Worm (Caenorhabditis elegans) whole organism, young adult: ENCODE measurements around the gene Y41D4A.4.
A peak's percentile ranks its signal among the peaks of the same experiment; 100 is the strongest.

Experiments used
- B0019.2 ChIP-seq: fragments of 200-800 bp; sonication (Bioruptor generic); conservative IDR thresholded peaks from 2 replicates; pipeline ENCODE4 v1.3.6; 2022; ENCODE audit warnings: missing genetic modification reagents, missing genetic modification characterization, missing compliant biosample characterization
- B0035.1 ChIP-seq: sonication (generic microtip); optimal IDR thresholded peaks from 2 replicates; lab custom pipeline; 2016; ENCODE audit warnings: missing genetic modification characterization, mild to moderate bottlenecking, missing compliant biosample characterization, missing genotype, missing genetic modification reagents
- B0261.1 ChIP-seq: sonication (generic microtip); optimal IDR thresholded peaks from 2 replicates; lab custom pipeline; 2016; ENCODE audit warnings: mild to moderate bottlenecking, missing genetic modification characterization, moderate library complexity, missing compliant biosample characterization
- C06A6.2 ChIP-seq: fragments of 200-800 bp; sonication (Bioruptor generic); conservative IDR thresholded peaks from 2 replicates; pipeline ENCODE4 v1.3.6; 2022; ENCODE audit warnings: missing genetic modification characterization, missing compliant biosample characterization
- F10E7.11 ChIP-seq: sonication (generic microtip); optimal IDR thresholded peaks from 2 replicates; lab custom pipeline; 2017; ENCODE audit warnings: mild to moderate bottlenecking, missing genetic modification characterization, moderate library complexity, missing compliant biosample characterization
- F22D6.2 ChIP-seq: sonication (generic microtip); optimal IDR thresholded peaks from 2 replicates; lab custom pipeline; 2016; ENCODE audit warnings: mild to moderate bottlenecking, missing genetic modification characterization, missing compliant biosample characterization
- F23B12.7 ChIP-seq: sonication (generic microtip); optimal IDR thresholded peaks from 2 replicates; lab custom pipeline; 2017; ENCODE audit warnings: missing genetic modification characterization, mild to moderate bottlenecking, missing compliant biosample characterization, antibody characterized with exemption, moderate library complexity; ENCODE audit not compliant: insufficient read depth
- F49E8.2 ChIP-seq: sonication (generic microtip); optimal IDR thresholded peaks from 3 replicates; lab custom pipeline; 2017; ENCODE audit warnings: missing genetic modification characterization, mild to moderate bottlenecking, missing compliant biosample characterization, antibody characterized with exemption, moderate library complexity; ENCODE audit not compliant: insufficient read depth
- Y56A3A.18 ChIP-seq: fragments of 200-800 bp; sonication (Bioruptor generic); IDR thresholded peaks from 2 replicates; pipeline ENCODE4 v1.3.6; 2022; ENCODE audit warnings: missing genetic modification reagents, missing genetic modification characterization, missing compliant biosample characterization
- akir-1 ChIP-seq: fragments of 200-800 bp; sonication (Bioruptor generic); optimal IDR thresholded peaks from 2 replicates; lab custom pipeline; 2018; ENCODE audit warnings: mild to moderate bottlenecking, missing genetic modification characterization, moderate library complexity, missing compliant biosample characterization
- attf-3 ChIP-seq: fragments of 200-800 bp; sonication (Bioruptor generic); conservative IDR thresholded peaks from 2 replicates; pipeline ENCODE4 v1.3.6; 2022; ENCODE audit warnings: missing genetic modification reagents, missing genetic modification characterization, missing compliant biosample characterization
- ceh-27 ChIP-seq: fragments of 200-800 bp; sonication (Bioruptor generic); optimal IDR thresholded peaks from 2 replicates; lab custom pipeline; 2018; ENCODE audit warnings: mild to moderate bottlenecking, missing genetic modification characterization, moderate library complexity, missing compliant biosample characterization
- ceh-79 ChIP-seq: sonication (generic microtip); optimal IDR thresholded peaks from 2 replicates; lab custom pipeline; 2017; ENCODE audit warnings: mild to moderate bottlenecking, missing genetic modification characterization, missing compliant biosample characterization
- chd-7 ChIP-seq: sonication (generic microtip); optimal IDR thresholded peaks from 2 replicates; lab custom pipeline; 2016; ENCODE audit warnings: mild to moderate bottlenecking, missing genetic modification characterization, moderate library complexity, missing compliant biosample characterization
- dpff-1 ChIP-seq: sonication (generic microtip); optimal IDR thresholded peaks from 2 replicates; lab custom pipeline; 2017; ENCODE audit warnings: mild to moderate bottlenecking, missing genetic modification characterization, missing compliant biosample characterization
- efl-1 ChIP-seq: fragments of 150-350 bp; optimal IDR thresholded peaks from 2 replicates; lab custom pipeline; 2014; ENCODE audit warnings: missing biosample characterization, missing genetic modification reagents, missing genetic modification characterization
- fkh-3 ChIP-seq: sonication (generic microtip); optimal IDR thresholded peaks from 2 replicates; lab custom pipeline; 2016; ENCODE audit warnings: mild to moderate bottlenecking, missing genetic modification characterization, missing compliant biosample characterization
- him-1 ChIP-seq: sonication (generic microtip); optimal IDR thresholded peaks from 2 replicates; lab custom pipeline; 2016; ENCODE audit warnings: missing genotype, missing genetic modification reagents, missing genetic modification characterization, missing compliant biosample characterization
- hsf-1 ChIP-seq: fragments of 200-800 bp; sonication (Bioruptor generic); IDR thresholded peaks from 2 replicates; pipeline ENCODE4 v1.3.6; 2022; ENCODE audit warnings: missing genetic modification reagents, missing genetic modification characterization, missing compliant biosample characterization
- lag-1 ChIP-seq: fragments of 200-800 bp; sonication (Bioruptor generic); IDR thresholded peaks from 2 replicates; pipeline ENCODE4 v1.3.6; 2022; ENCODE audit warnings: missing genetic modification reagents, missing genetic modification characterization, missing compliant biosample characterization
- let-526 ChIP-seq: fragments of 200-800 bp; sonication (Bioruptor generic); IDR thresholded peaks from 2 replicates; pipeline ENCODE4 v1.3.6; 2022; ENCODE audit warnings: missing genetic modification reagents, missing genetic modification characterization, missing compliant biosample characterization
- lin-26 ChIP-seq: fragments of 200-800 bp; sonication (Bioruptor generic); IDR thresholded peaks from 2 replicates; pipeline ENCODE4 v1.3.6; 2022; ENCODE audit warnings: missing genetic modification reagents, missing genetic modification characterization, missing compliant biosample characterization
- lsl-1 ChIP-seq: fragments of 200-800 bp; sonication (Bioruptor generic); optimal IDR thresholded peaks from 2 replicates; lab custom pipeline; 2018; ENCODE audit warnings: mild to moderate bottlenecking, missing genetic modification characterization, moderate library complexity, missing compliant biosample characterization
- madf-6 ChIP-seq: fragments of 200-800 bp; sonication (Bioruptor generic); IDR thresholded peaks from 2 replicates; pipeline ENCODE4 v1.3.6; 2022; ENCODE audit warnings: missing genetic modification reagents, missing genetic modification characterization, missing compliant biosample characterization
- mcd-1 ChIP-seq: fragments of 200-800 bp; sonication (Bioruptor generic); IDR thresholded peaks from 2 replicates; pipeline ENCODE4 v1.3.6; 2022; ENCODE audit warnings: missing genetic modification reagents, missing genetic modification characterization, missing compliant biosample characterization
- nfya-1 ChIP-seq: sonication (generic microtip); optimal IDR thresholded peaks from 2 replicates; lab custom pipeline; 2017; ENCODE audit warnings: antibody characterized with exemption, missing compliant biosample characterization, missing genetic modification characterization, borderline replicate concordance; ENCODE audit not compliant: insufficient read depth
- nfya-2 ChIP-seq: fragments of 200-800 bp; sonication (Bioruptor generic); IDR thresholded peaks from 2 replicates; pipeline ENCODE4 v1.3.6; 2022; ENCODE audit warnings: missing genetic modification reagents, missing genetic modification characterization, missing compliant biosample characterization
- nfyb-1 ChIP-seq: fragments of 200-800 bp; sonication (Bioruptor generic); IDR thresholded peaks from 2 replicates; pipeline ENCODE4 v1.3.6; 2022; ENCODE audit warnings: missing genetic modification reagents, missing genetic modification characterization, missing compliant biosample characterization
- rec-8 ChIP-seq, 2 experiments: sonication (generic microtip); optimal IDR thresholded peaks; 2 replicates each; lab custom pipeline; 2016; ENCODE audit warnings: mild to moderate bottlenecking in 2 of 2, missing genetic modification characterization in 2 of 2, missing genetic modification reagents in 2 of 2, missing genotype in 2 of 2, missing biosample characterization in 1 of 2, missing compliant biosample characterization in 1 of 2, moderate library complexity in 1 of 2
- repo-1 ChIP-seq: sonication (generic microtip); optimal IDR thresholded peaks from 2 replicates; lab custom pipeline; 2017; ENCODE audit warnings: mild to moderate bottlenecking, missing genetic modification characterization, missing compliant biosample characterization
- rpc-1 ChIP-seq, 2 experiments: fragments of 150-350 bp in 1 of 2; sonication (generic microtip) in 1 of 2; optimal IDR thresholded peaks; 2 replicates each; lab custom pipeline; 2014 to 2018; ENCODE audit warnings: missing biosample characterization in 1 of 2, missing genetic modification characterization in 1 of 2, missing genetic modification reagents in 1 of 2, missing genotype in 1 of 2
- snpc-1.1 ChIP-seq: sonication (generic microtip); optimal IDR thresholded peaks from 2 replicates; lab custom pipeline; 2017; ENCODE audit warnings: missing genetic modification characterization, mild to moderate bottlenecking, missing compliant biosample characterization, antibody characterized with exemption, moderate library complexity, missing genotype, missing genetic modification reagents; ENCODE audit not compliant: insufficient read depth
- snpc-3.4 ChIP-seq: sonication (generic microtip); optimal IDR thresholded peaks from 2 replicates; lab custom pipeline; 2017; ENCODE audit warnings: missing genetic modification characterization, mild to moderate bottlenecking, missing compliant biosample characterization, antibody characterized with exemption, moderate library complexity, missing genotype, missing genetic modification reagents
- xnd-1 ChIP-seq: sonication (generic microtip); optimal IDR thresholded peaks from 2 replicates; lab custom pipeline; 2016; ENCODE audit warnings: missing genotype, missing genetic modification reagents, missing genetic modification characterization, missing compliant biosample characterization
- zfh-2 ChIP-seq: fragments of 200-800 bp; sonication (Bioruptor generic); conservative IDR thresholded peaks from 2 replicates; pipeline ENCODE4 v1.3.6; 2022; ENCODE audit warnings: missing genetic modification reagents, missing genetic modification characterization, missing compliant biosample characterization
- ztf-18 ChIP-seq: sonication (generic microtip); optimal IDR thresholded peaks from 2 replicates; lab custom pipeline; 2016; ENCODE audit warnings: missing genotype, mild to moderate bottlenecking, missing genetic modification characterization, missing compliant biosample characterization
- ztf-22 ChIP-seq: fragments of 200-800 bp; sonication (Bioruptor generic); optimal IDR thresholded peaks from 2 replicates; lab custom pipeline; 2018; ENCODE audit warnings: mild to moderate bottlenecking, missing genetic modification characterization, moderate library complexity, missing compliant biosample characterization
- ztf-28 ChIP-seq: fragments of 200-800 bp; sonication (Bioruptor generic); IDR thresholded peaks from 2 replicates; pipeline ENCODE4 v1.3.6; 2022; ENCODE audit warnings: missing genetic modification reagents, missing genetic modification characterization, missing compliant biosample characterization

Gene Y41D4A.4

ce11 chrIV:1763452-1763851 is 17.7 kb downstream of the Y41D4A.4 start (continued):
- TF ChIP-seq snpc-1.1 (tag; lab: Kevin White, UChicago) (peak; percentile 89), ceh-79 (no peak), rec-8 (tag; optimal IDR thresholded peaks at IDR 0.05; lab: Kevin White, UChicago) (peak in 1 of 2 experiments; percentile 15), zfh-2 (GFP tag; lab: Robert Waterston, UW) (peak; percentile 78), mcd-1 (GFP tag; lab: Robert Waterston, UW) (peak; percentile 82), nfyb-1 (GFP tag; lab: Robert Waterston, UW) (peak; percentile 57; the same call in 1 of the 2 replicates), hsf-1 (peak; percentile 59), Y56A3A.18 (GFP tag; lab: Robert Waterston, UW) (no peak), xnd-1 (tag; lab: Kevin White, UChicago) (peak; percentile 58), F49E8.2 (tag; lab: Kevin White, UChicago) (no peak), lin-26 (GFP tag; lab: Robert Waterston, UW) (peak; percentile 78), rpc-1 (optimal IDR thresholded peaks at IDR 0.05; lab: Kevin White, UChicago) (no peak), rpc-1 (tag; optimal IDR thresholded peaks at IDR 0.05; lab: Kevin White, UChicago) (peak; percentile 7), lsl-1 (GFP tag; lab: Kevin White, UChicago) (peak; percentile 64), madf-6 (GFP tag; lab: Robert Waterston, UW) (peak; percentile 69)

- TF ChIP-seq let-526 (GFP tag; lab: Robert Waterston, UW) (no peak), C06A6.2 (GFP tag; lab: Robert Waterston, UW) (no peak), lin-26 (GFP tag; lab: Robert Waterston, UW) (no peak), B0019.2 (GFP tag; lab: Robert Waterston, UW) (no peak), B0035.1 (no peak), akir-1 (GFP tag; lab: Kevin White, UChicago) (no peak), B0261.1 (tag; lab: Kevin White, UChicago) (no peak), nfyb-1 (GFP tag; lab: Robert Waterston, UW) (no peak), ztf-22 (GFP tag; lab: Kevin White, UChicago) (no peak), lag-1 (GFP tag; lab: Robert Waterston, UW) (no peak), efl-1 (no peak), nfya-2 (GFP tag; lab: Robert Waterston, UW) (no peak), ztf-28 (GFP tag; lab: Robert Waterston, UW) (no peak), him-1 (tag; lab: Kevin White, UChicago) (no peak), ztf-18 (tag; lab: Kevin White, UChicago) (no peak), chd-7 (tag; lab: Kevin White, UChicago) (no peak)
Observed at ce11 chrIV:1765954-1766353, 20.2 kb downstream of the Y41D4A.4 start.

- no peak for TF ChIP-seq nfya-1 (tag; lab: Kevin White, UChicago)
- no peak for TF ChIP-seq fkh-3 (tag; lab: Kevin White, UChicago)
- no peak for TF ChIP-seq repo-1
- TF ChIP-seq attf-3 (GFP tag; lab: Robert Waterston, UW) = no peak
- no peak for TF ChIP-seq F10E7.11 (tag; lab: Kevin White, UChicago)
- no peak for TF ChIP-seq ceh-79
- TF ChIP-seq F22D6.2 (tag; lab: Kevin White, UChicago) = no peak
- no peak for TF ChIP-seq snpc-3.4 (tag; lab: Kevin White, UChicago)
- no peak for TF ChIP-seq F23B12.7
- no peak for TF ChIP-seq ceh-27 (GFP tag; lab: Kevin White, UChicago)
- no peak for TF ChIP-seq dpff-1
- TF ChIP-seq him-1 (tag; lab: Kevin White, UChicago) = no peak
Observed at ce11 chrIV:1768288-1768687, 22.5 kb downstream of the Y41D4A.4 start, which contains the start of gene col-108. Gene col-108 (plus strand): TSS chrIV:1768588.
